Fruit fly (Drosophila melanogaster) whole organism, adult: ENCODE data around the gene Arl5.
A peak's percentile ranks its signal among the peaks of the same experiment; 100 is the strongest.

Experiments used
- CG11617 ChIP-seq: fragments of 200-800 bp; sonication (Bioruptor generic); optimal IDR thresholded peaks from 2 replicates; lab custom pipeline; 2017; ENCODE audit warnings: mild to moderate bottlenecking, missing biosample characterization, missing genetic modification reagents, missing genetic modification characterization
- Crg-1 ChIP-seq: fragments of 200-800 bp; sonication (Bioruptor generic); optimal IDR thresholded peaks from 2 replicates; lab custom pipeline; 2016; ENCODE audit warnings: missing biosample characterization, missing genetic modification characterization

DNA sequence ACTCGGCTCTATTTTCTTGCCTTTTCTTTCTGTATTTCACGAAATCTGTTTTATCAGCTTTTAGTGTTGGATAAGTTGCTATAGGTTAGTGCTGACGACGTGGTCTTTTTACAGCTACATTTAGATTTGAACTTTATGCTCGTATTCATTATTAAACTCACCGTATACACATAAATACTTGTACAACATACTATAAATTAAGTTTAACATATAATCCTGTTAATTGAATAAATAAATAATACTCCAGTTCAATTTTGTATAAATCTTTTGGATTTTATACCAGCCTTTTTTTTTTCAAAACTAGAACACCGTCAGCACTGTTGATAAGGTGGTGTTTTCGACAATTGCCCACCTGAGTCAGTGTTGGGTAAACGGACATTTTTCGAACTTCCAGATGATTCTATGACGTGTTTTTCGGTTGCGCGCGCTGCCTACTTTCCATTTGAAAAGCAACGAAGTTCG is 9.3 kb upstream of the Arl5 start, which contains the start of gene BI-1:
- TF ChIP-seq CG11617 (GFP tag; lab: Kevin White, UChicago) (peak; percentile 78), Crg-1 (GFP tag; lab: Kevin White, UChicago) (peak; percentile 82)
